Worm (Caenorhabditis elegans) whole organism, L2 larva: Measurements from ENCODE around the gene K04B12.2.
A peak's percentile ranks its signal among the peaks of the same experiment; 100 is the strongest.

Source experiments
- C34F6.9 ChIP-seq: fragments of 150-350 bp; optimal IDR thresholded peaks from 2 replicates; lab custom pipeline; 2014; ENCODE audit warnings: missing biosample characterization, missing genetic modification characterization
- F13H6.1 ChIP-seq: sonication (generic microtip); optimal IDR thresholded peaks from 2 replicates; lab custom pipeline; 2016; ENCODE audit warnings: missing genetic modification characterization, missing compliant biosample characterization
- R02D3.7 ChIP-seq: fragments of 150-350 bp; optimal IDR thresholded peaks from 2 replicates; lab custom pipeline; 2014; ENCODE audit warnings: missing biosample characterization, missing genetic modification characterization
- Y55F3AM.14 ChIP-seq: fragments of 200-800 bp; sonication (Bioruptor generic); optimal IDR thresholded peaks from 2 replicates; lab custom pipeline; 2018; ENCODE audit warnings: mild to moderate bottlenecking, missing genetic modification characterization, missing compliant biosample characterization
- ZK546.5 ChIP-seq: sonication (generic microtip); optimal IDR thresholded peaks from 2 replicates; lab custom pipeline; 2017; ENCODE audit warnings: missing biosample characterization, missing genetic modification characterization
- alr-1 ChIP-seq: fragments of 150-350 bp; optimal IDR thresholded peaks from 2 replicates; lab custom pipeline; 2014; ENCODE audit warnings: missing biosample characterization, missing genetic modification characterization
- aly-2 ChIP-seq: fragments of 150-350 bp; optimal IDR thresholded peaks from 2 replicates; lab custom pipeline; 2014; ENCODE audit warnings: missing biosample characterization, missing genetic modification characterization
- ceh-16 ChIP-seq: fragments of 150-350 bp; optimal IDR thresholded peaks from 2 replicates; lab custom pipeline; 2014; ENCODE audit warnings: missing biosample characterization, missing genetic modification characterization
- crh-2 ChIP-seq: sonication (generic microtip); optimal IDR thresholded peaks from 2 replicates; lab custom pipeline; 2017; ENCODE audit warnings: missing biosample characterization, missing genetic modification characterization
- elt-3 ChIP-seq: sonication (generic microtip); optimal IDR thresholded peaks from 2 replicates; lab custom pipeline; 2017; ENCODE audit warnings: missing biosample characterization, missing genetic modification characterization
- fos-1 ChIP-seq: fragments of 150-350 bp; optimal IDR thresholded peaks from 2 replicates; lab custom pipeline; 2014; ENCODE audit warnings: missing biosample characterization, missing genetic modification characterization
- gmeb-1 ChIP-seq: fragments of 150-350 bp; optimal IDR thresholded peaks from 2 replicates; lab custom pipeline; 2014; ENCODE audit warnings: missing biosample characterization, missing genetic modification characterization
- lin-11 ChIP-seq: fragments of 150-350 bp; sonication (generic microtip); optimal IDR thresholded peaks from 2 replicates; lab custom pipeline; 2014; ENCODE audit warnings: missing biosample characterization, missing genetic modification characterization, inconsistent platforms, mixed read lengths
- lin-13 ChIP-seq: fragments of 150-350 bp; optimal IDR thresholded peaks from 2 replicates; lab custom pipeline; 2014; ENCODE audit warnings: missing biosample characterization, missing genetic modification reagents, missing genetic modification characterization
- lin-39 ChIP-seq: fragments of 150-350 bp; optimal IDR thresholded peaks from 2 replicates; lab custom pipeline; 2014; ENCODE audit warnings: missing biosample characterization, missing genetic modification reagents, missing genetic modification characterization
- lsy-2 ChIP-seq, 2 experiments: fragments of 150-350 bp in 1 of 2; sonication (generic microtip) in 1 of 2; optimal IDR thresholded peaks; 2 replicates each; lab custom pipeline; 2014 to 2017; ENCODE audit warnings: missing biosample characterization in 2 of 2, missing genetic modification characterization in 2 of 2
- mab-5 ChIP-seq: fragments of 150-350 bp; optimal IDR thresholded peaks from 2 replicates; lab custom pipeline; 2014; ENCODE audit warnings: missing biosample characterization, missing genetic modification characterization
- mbf-1 ChIP-seq: sonication (generic microtip); optimal IDR thresholded peaks from 2 replicates; lab custom pipeline; 2017; ENCODE audit warnings: missing biosample characterization, missing genetic modification characterization
- nhr-10 ChIP-seq: sonication (generic microtip); optimal IDR thresholded peaks from 2 replicates; lab custom pipeline; 2017; ENCODE audit warnings: missing biosample characterization, missing genetic modification characterization
- nhr-12 ChIP-seq: fragments of 150-350 bp; optimal IDR thresholded peaks from 2 replicates; lab custom pipeline; 2014; ENCODE audit warnings: missing biosample characterization, missing genetic modification characterization
- nhr-129 ChIP-seq: fragments of 150-350 bp; optimal IDR thresholded peaks from 2 replicates; lab custom pipeline; 2014; ENCODE audit warnings: missing biosample characterization, missing genetic modification characterization
- nhr-21 ChIP-seq: fragments of 150-350 bp; optimal IDR thresholded peaks from 2 replicates; lab custom pipeline; 2014; ENCODE audit warnings: missing biosample characterization, missing genetic modification characterization
- nhr-23 ChIP-seq: fragments of 150-350 bp; optimal IDR thresholded peaks from 2 replicates; lab custom pipeline; 2014; ENCODE audit warnings: missing biosample characterization, missing genetic modification reagents, missing genetic modification characterization
- nhr-237 ChIP-seq: fragments of 150-350 bp; optimal IDR thresholded peaks from 2 replicates; lab custom pipeline; 2014; ENCODE audit warnings: missing biosample characterization, missing genetic modification characterization
- nhr-25 ChIP-seq: fragments of 150-350 bp; sonication (generic microtip); optimal IDR thresholded peaks from 3 replicates; lab custom pipeline; 2014; ENCODE audit warnings: missing biosample characterization, missing genetic modification characterization
- nhr-6 ChIP-seq: fragments of 150-350 bp; optimal IDR thresholded peaks from 2 replicates; lab custom pipeline; 2014; ENCODE audit warnings: missing biosample characterization, missing genetic modification characterization
- nhr-77 ChIP-seq: fragments of 150-350 bp; optimal IDR thresholded peaks from 2 replicates; lab custom pipeline; 2014; ENCODE audit warnings: missing biosample characterization, missing genetic modification characterization
- sem-4 ChIP-seq: fragments of 150-350 bp; optimal IDR thresholded peaks from 2 replicates; lab custom pipeline; 2014; ENCODE audit warnings: missing biosample characterization, missing genetic modification reagents, missing genetic modification characterization
- skn-1 ChIP-seq: sonication (generic microtip); optimal IDR thresholded peaks from 2 replicates; lab custom pipeline; 2017; ENCODE audit warnings: missing biosample characterization, missing genetic modification characterization
- sma-9 ChIP-seq, 2 experiments: fragments of 150-350 bp in 1 of 2; sonication (generic microtip) in 1 of 2; optimal IDR thresholded peaks; 2 replicates each; lab custom pipeline; 2014 to 2016; ENCODE audit warnings: missing genetic modification characterization in 2 of 2, mild to moderate bottlenecking in 1 of 2, missing biosample characterization in 1 of 2, missing compliant biosample characterization in 1 of 2, missing genetic modification reagents in 1 of 2, moderate library complexity in 1 of 2
- snpc-4 ChIP-seq: fragments of 150-350 bp; optimal IDR thresholded peaks from 2 replicates; lab custom pipeline; 2014; ENCODE audit warnings: missing biosample characterization, missing genetic modification characterization
- unc-55 ChIP-seq: fragments of 150-350 bp; sonication (generic microtip); optimal IDR thresholded peaks from 3 replicates; lab custom pipeline; 2014; ENCODE audit warnings: missing biosample characterization, missing genetic modification reagents, missing genetic modification characterization
- unc-62 ChIP-seq: fragments of 150-350 bp; optimal IDR thresholded peaks from 2 replicates; lab custom pipeline; 2014; ENCODE audit warnings: missing biosample characterization, missing genetic modification reagents, missing genetic modification characterization
- ztf-1 ChIP-seq: fragments of 200-800 bp; sonication (Bioruptor generic); conservative IDR thresholded peaks from 2 replicates; pipeline ENCODE4 v1.3.6; 2022; ENCODE audit warnings: missing genetic modification characterization, missing compliant biosample characterization
- ztf-4 ChIP-seq: fragments of 150-350 bp; optimal IDR thresholded peaks from 2 replicates; lab custom pipeline; 2014; ENCODE audit warnings: missing biosample characterization, missing genetic modification characterization

K04B12.2 gene

ce11 chrII:14428834-14429233, 8.9 kb downstream of the K04B12.2 start:
- TF ChIP-seq unc-55 (no peak), lin-13 (no peak), snpc-4 (tag; lab: Kevin White, UChicago) (no peak), sma-9 (GFP tag; optimal IDR thresholded peaks at IDR 0.05; lab: Kevin White, UChicago) (no peak), sma-9 (tag; optimal IDR thresholded peaks at IDR 0.05; lab: Kevin White, UChicago) (no peak), nhr-12 (tag; lab: Kevin White, UChicago) (no peak), nhr-21 (no peak), elt-3 (no peak), nhr-10 (no peak), nhr-237 (tag; lab: Kevin White, UChicago) (no peak), lin-39 (tag; lab: Kevin White, UChicago) (no peak), nhr-23 (tag; lab: Kevin White, UChicago) (no peak)

- TF ChIP-seq nhr-12 (tag; lab: Kevin White, UChicago), result no peak
- no peak for TF ChIP-seq lsy-2 (tag; optimal IDR thresholded peaks at IDR 0.05; lab: Kevin White, UChicago)
- no peak for TF ChIP-seq nhr-10
- TF ChIP-seq F13H6.1 (tag; lab: Kevin White, UChicago), result no peak
Observed at ce11 chrII:14427714-14428113, 10.1 kb downstream of the K04B12.2 start.

ce11 chrII:14424791-14425190, 13.0 kb downstream of the K04B12.2 start, which contains the start of gene plx-2:
Gene plx-2 (minus strand): TSS chrII:14424891.
- no peak for TF ChIP-seq snpc-4 (tag; lab: Kevin White, UChicago)
- no peak for TF ChIP-seq crh-2 (tag; lab: Kevin White, UChicago)
- TF ChIP-seq ceh-16, result no peak
- TF ChIP-seq nhr-12 (tag; lab: Kevin White, UChicago), result no peak
- TF ChIP-seq ztf-1, result no peak

ce11 chrII:14416988-14417387, 20.8 kb downstream of the K04B12.2 start:
- no peak for TF ChIP-seq elt-3
- no peak for TF ChIP-seq aly-2
- TF ChIP-seq R02D3.7 (tag; lab: Kevin White, UChicago), result no peak
- TF ChIP-seq lin-11 (tag; lab: Kevin White, UChicago), result no peak
- no peak for TF ChIP-seq ceh-16
- TF ChIP-seq nhr-25, result no peak
- peak; percentile 51 for TF ChIP-seq C34F6.9
- TF ChIP-seq nhr-77 (tag; lab: Kevin White, UChicago), result no peak
- TF ChIP-seq alr-1 (tag; lab: Kevin White, UChicago), result no peak
- no peak for TF ChIP-seq nhr-12 (tag; lab: Kevin White, UChicago)
- no peak for TF ChIP-seq lin-39 (tag; lab: Kevin White, UChicago)
- no peak for TF ChIP-seq gmeb-1
- TF ChIP-seq mab-5 (tag; lab: Kevin White, UChicago), result no peak
- no peak for TF ChIP-seq sem-4 (tag; lab: Kevin White, UChicago)
- TF ChIP-seq mbf-1 (tag; lab: Kevin White, UChicago), result no peak
- TF ChIP-seq Y55F3AM.14 (GFP tag; lab: Kevin White, UChicago), result no peak
- no peak for TF ChIP-seq skn-1 (tag; lab: Kevin White, UChicago)
- no peak for TF ChIP-seq lin-13
- TF ChIP-seq nhr-21, result no peak
- peak; percentile 52 for TF ChIP-seq unc-55
- no peak for TF ChIP-seq ZK546.5 (tag; lab: Kevin White, UChicago)
- no peak for TF ChIP-seq lsy-2 (tag; optimal IDR thresholded peaks at IDR 0.05; lab: Kevin White, UChicago)
- TF ChIP-seq snpc-4 (tag; lab: Kevin White, UChicago), result peak; percentile 43

ce11 chrII:14415427-14415826, 22.3 kb downstream of the K04B12.2 start:
- TF ChIP-seq fos-1 (peak; percentile 22), ztf-4 (tag; lab: Kevin White, UChicago) (no peak), unc-55 (peak; percentile 10)

ce11 chrII:14413709-14414108, 24.1 kb downstream of the K04B12.2 start:
- TF ChIP-seq Y55F3AM.14 (GFP tag; lab: Kevin White, UChicago) (no peak), unc-55 (no peak), nhr-21 (no peak), aly-2 (no peak), unc-62 (no peak), nhr-129 (no peak), gmeb-1 (no peak), nhr-237 (tag; lab: Kevin White, UChicago) (no peak), alr-1 (tag; lab: Kevin White, UChicago) (no peak), nhr-6 (tag; lab: Kevin White, UChicago) (no peak)
